Fruit fly (Drosophila melanogaster) whole organism, wandering third instar larva: ENCODE results near the gene nonA.

Source experiments
- Abd-B ChIP-seq: fragments of >200 bp; optimal IDR thresholded peaks from 2 replicates; lab custom pipeline; 2017; ENCODE audit warnings: missing biosample characterization, missing genetic modification characterization
- CG32264 ChIP-seq: fragments of 200-800 bp; sonication (Bioruptor generic); optimal IDR thresholded peaks from 2 replicates; lab custom pipeline; 2016; ENCODE audit warnings: missing biosample characterization, missing genetic modification characterization
- CG9705 ChIP-seq: fragments of 200-800 bp; sonication (Bioruptor generic); optimal IDR thresholded peaks from 2 replicates; lab custom pipeline; 2018; ENCODE audit warnings: missing biosample characterization, mild to moderate bottlenecking, missing genetic modification characterization
- CrebA ChIP-seq: fragments of 200-800 bp; sonication (Bioruptor generic); optimal IDR thresholded peaks from 2 replicates; lab custom pipeline; 2016; ENCODE audit warnings: missing biosample characterization, mild to moderate bottlenecking, missing genetic modification characterization, borderline replicate concordance
- Dfd ChIP-seq: fragments of >200 bp; optimal IDR thresholded peaks from 2 replicates; lab custom pipeline; 2017; ENCODE audit warnings: missing biosample characterization, missing genetic modification characterization
- Dif ChIP-seq: fragments of 200-275, 200-300 bp; sonication (Bioruptor generic); optimal IDR thresholded peaks from 2 replicates; lab custom pipeline; 2018; ENCODE audit warnings: missing biosample characterization, missing genetic modification characterization; ENCODE audit not compliant: partially characterized antibody
- GATAd ChIP-seq: sonication (Bioruptor generic); optimal IDR thresholded peaks from 2 replicates; lab custom pipeline; 2016; ENCODE audit warnings: missing biosample characterization, missing genetic modification characterization
- HLH106 ChIP-seq: fragments of 200-800 bp; optimal IDR thresholded peaks from 3 replicates; lab custom pipeline; 2019; ENCODE audit warnings: missing biosample characterization, mild to moderate bottlenecking, missing genetic modification characterization, moderate library complexity
- Hnf4 ChIP-seq: fragments of 200-800 bp; sonication (Bioruptor generic); optimal IDR thresholded peaks from 2 replicates; lab custom pipeline; 2016; ENCODE audit warnings: missing biosample characterization, mild to moderate bottlenecking, missing genetic modification characterization
- Hr78 ChIP-seq: fragments of >200 bp; optimal IDR thresholded peaks from 2 replicates; lab custom pipeline; 2017; ENCODE audit warnings: missing biosample characterization, missing genetic modification characterization
- Hr83 ChIP-seq: fragments of 200-300 bp; sonication (Bioruptor generic); optimal IDR thresholded peaks from 2 replicates; lab custom pipeline; 2016; ENCODE audit warnings: missing biosample characterization, mild to moderate bottlenecking, missing genetic modification characterization, moderate library complexity; ENCODE audit not compliant: poor library complexity, severe bottlenecking
- Jra ChIP-seq: sonication (Bioruptor generic); optimal IDR thresholded peaks from 2 replicates; lab custom pipeline; 2016; ENCODE audit warnings: missing biosample characterization, missing genetic modification characterization
- Mio ChIP-seq: sonication (Bioruptor generic); optimal IDR thresholded peaks from 2 replicates; lab custom pipeline; 2016; ENCODE audit warnings: missing biosample characterization, missing genetic modification characterization
- Myc ChIP-seq: fragments of >200 bp; optimal IDR thresholded peaks from 2 replicates; lab custom pipeline; 2017
- N ChIP-seq: fragments of >200 bp; optimal IDR thresholded peaks from 2 replicates; lab custom pipeline; 2018; ENCODE audit warnings: missing biosample characterization, missing external identifiers, missing genetic modification characterization
- OdsH ChIP-seq: fragments of 200-800 bp; sonication (Bioruptor generic); optimal IDR thresholded peaks from 2 replicates; lab custom pipeline; 2016; ENCODE audit warnings: missing biosample characterization, mild to moderate bottlenecking, missing genetic modification characterization
- Rel ChIP-seq, 2 experiments: fragments of 200-800 bp; sonication (Bioruptor generic) in 1 of 2; optimal IDR thresholded peaks; 2 replicates in 1 of 2; 3 replicates in 1 of 2; lab custom pipeline; 2016 to 2019; ENCODE audit warnings: mild to moderate bottlenecking in 2 of 2, missing biosample characterization in 2 of 2, missing genetic modification characterization in 2 of 2, moderate library complexity in 1 of 2
- Sp1 ChIP-seq: fragments of 200-800 bp; sonication (Bioruptor generic); optimal IDR thresholded peaks from 3 replicates; lab custom pipeline; 2019; ENCODE audit warnings: missing biosample characterization, mild to moderate bottlenecking, missing genetic modification characterization, moderate library complexity
- Vsx2 ChIP-seq: fragments of 200-300, 225-300 bp; sonication (Bioruptor generic); optimal IDR thresholded peaks from 2 replicates; lab custom pipeline; 2018; ENCODE audit warnings: missing biosample characterization, missing genetic modification characterization; ENCODE audit not compliant: partially characterized antibody
- br ChIP-seq: fragments of 200-800 bp; sonication (Bioruptor generic); optimal IDR thresholded peaks from 2 replicates; lab custom pipeline; 2016; ENCODE audit warnings: missing biosample characterization, missing genetic modification characterization
- brk ChIP-seq: fragments of 200-800 bp; sonication (Bioruptor generic); optimal IDR thresholded peaks from 2 replicates; lab custom pipeline; 2016; ENCODE audit warnings: missing biosample characterization, mild to moderate bottlenecking, missing genetic modification characterization
- dl ChIP-seq, 2 experiments: fragments of 175-275, 200-275 bp in 1 of 2; fragments of 200-275 bp in 1 of 2; sonication (Bioruptor generic); optimal IDR thresholded peaks; lab custom pipeline; 2018; ENCODE audit warnings: mild to moderate bottlenecking in 2 of 2, missing biosample characterization in 2 of 2, missing genetic modification characterization in 2 of 2, moderate library complexity in 2 of 2; ENCODE audit not compliant: partially characterized antibody in 2 of 2, insufficient read depth in 1 of 2
- dmrt93B ChIP-seq: fragments of 200-800 bp; sonication (Bioruptor generic); optimal IDR thresholded peaks from 2 replicates; lab custom pipeline; 2018; ENCODE audit warnings: missing biosample characterization, mild to moderate bottlenecking, missing genetic modification characterization
- dsf ChIP-seq: sonication (Bioruptor generic); optimal IDR thresholded peaks from 2 replicates; lab custom pipeline; 2016; ENCODE audit warnings: missing biosample characterization, missing genetic modification characterization, borderline replicate concordance
- ey ChIP-seq: fragments of 200-800 bp; sonication (Bioruptor generic); optimal IDR thresholded peaks from 2 replicates; lab custom pipeline; 2016; ENCODE audit warnings: missing biosample characterization, missing genetic modification characterization
- foxo ChIP-seq, 2 experiments: fragments of 200-800 bp; sonication (Bioruptor generic); optimal IDR thresholded peaks; 2 replicates in 1 of 2; 3 replicates in 1 of 2; lab custom pipeline; 2016 to 2017; ENCODE audit warnings: missing biosample characterization in 2 of 2, missing genetic modification characterization in 2 of 2
- fru ChIP-seq: fragments of 200-800 bp; sonication (Bioruptor generic); optimal IDR thresholded peaks from 3 replicates; lab custom pipeline; 2016; ENCODE audit warnings: missing biosample characterization, mild to moderate bottlenecking, missing genetic modification characterization
- h ChIP-seq: fragments of 200-800 bp; sonication (Bioruptor generic); optimal IDR thresholded peaks from 3 replicates; lab custom pipeline; 2016; ENCODE audit warnings: missing biosample characterization, mild to moderate bottlenecking, missing genetic modification characterization
- jim ChIP-seq: fragments of 175-275, 200-325 bp; sonication (Bioruptor generic); optimal IDR thresholded peaks from 2 replicates; lab custom pipeline; 2016; ENCODE audit warnings: missing biosample characterization, mild to moderate bottlenecking, missing genetic modification characterization
- lola ChIP-seq: fragments of >200 bp; optimal IDR thresholded peaks from 2 replicates; lab custom pipeline; 2017; ENCODE audit warnings: missing biosample characterization, missing genetic modification characterization
- pan ChIP-seq: fragments of >200 bp; optimal IDR thresholded peaks from 2 replicates; lab custom pipeline; 2017
- psq ChIP-seq: fragments of 200-800 bp; sonication (Bioruptor generic); optimal IDR thresholded peaks from 3 replicates; lab custom pipeline; 2017; ENCODE audit warnings: missing biosample characterization, mild to moderate bottlenecking, missing genetic modification characterization, moderate library complexity
- rgr ChIP-seq: fragments of 200-800 bp; sonication (Bioruptor generic); optimal IDR thresholded peaks from 3 replicates; lab custom pipeline; 2016; ENCODE audit warnings: missing biosample characterization, mild to moderate bottlenecking, missing genetic modification characterization
- sage ChIP-seq: fragments of 200-800 bp; sonication (Bioruptor generic); optimal IDR thresholded peaks from 2 replicates; lab custom pipeline; 2016; ENCODE audit warnings: missing biosample characterization, mild to moderate bottlenecking, missing genetic modification characterization
- sv ChIP-seq: fragments of 200-800 bp; sonication (Bioruptor generic); optimal IDR thresholded peaks from 3 replicates; lab custom pipeline; 2016; ENCODE audit warnings: missing biosample characterization, missing genetic modification characterization
- tai ChIP-seq: sonication (Bioruptor generic); optimal IDR thresholded peaks from 2 replicates; lab custom pipeline; 2016; ENCODE audit warnings: missing biosample characterization, missing genetic modification characterization
- usp ChIP-seq: fragments of >200 bp; optimal IDR thresholded peaks from 2 replicates; lab custom pipeline; 2017; ENCODE audit warnings: missing biosample characterization, missing genetic modification characterization
- woc ChIP-seq: sonication (Bioruptor generic); optimal IDR thresholded peaks from 2 replicates; lab custom pipeline; 2016; ENCODE audit warnings: missing biosample characterization, mild to moderate bottlenecking, missing genetic modification characterization

nonA gene

dm6 chrX:16332615-16333288 is 28.6 kb upstream of the nonA start:
- no peak for TF ChIP-seq Hr78 (GFP tag; lab: Kevin White, UChicago)
- no peak for TF ChIP-seq Abd-B (GFP tag; lab: Kevin White, UChicago)
- peak; percentile 69 to 75 for TF ChIP-seq dl (GFP tag; optimal IDR thresholded peaks at IDR 0.05; lab: Kevin White, UChicago; ENCODE audit: insufficient read depth in 1 of 2, partially characterized antibody in 2 of 2)
- TF ChIP-seq sage: peak; percentile 86
- peak; percentile 96 for TF ChIP-seq CG9705
- peak; percentile 95 for TF ChIP-seq h (GFP tag; lab: Kevin White, UChicago)
- TF ChIP-seq Vsx2 (GFP tag; lab: Kevin White, UChicago): no peak
- peak; percentile 96 for TF ChIP-seq ey (GFP tag; lab: Kevin White, UChicago)
- peak; percentile 95 for TF ChIP-seq rgr (GFP tag; lab: Kevin White, UChicago)
- peak; percentile 92 for TF ChIP-seq sv (GFP tag; lab: Kevin White, UChicago)
- peak; percentile 77 for TF ChIP-seq Hnf4 (GFP tag; lab: Kevin White, UChicago)
- TF ChIP-seq CrebA: no peak
- no peak for TF ChIP-seq Myc (lab: Kevin White, UChicago)
- TF ChIP-seq br (GFP tag; lab: Kevin White, UChicago): peak; percentile 95
- TF ChIP-seq dsf (GFP tag; lab: Kevin White, UChicago): peak; percentile 54
- TF ChIP-seq Jra (GFP tag; lab: Kevin White, UChicago): peak; percentile 84
- TF ChIP-seq lola (GFP tag; lab: Kevin White, UChicago): no peak
- peak; percentile 49 to 95 for TF ChIP-seq foxo (GFP tag; optimal IDR thresholded peaks at IDR 0.05; lab: Kevin White, UChicago)
- TF ChIP-seq HLH106 (tag; lab: Kevin White, UChicago): peak; percentile 97
- TF ChIP-seq GATAd (GFP tag; lab: Kevin White, UChicago): no peak
- TF ChIP-seq Hr83: no peak
- peak; percentile 67 for TF ChIP-seq brk (GFP tag; lab: Kevin White, UChicago)
- TF ChIP-seq dmrt93B (GFP tag; lab: Kevin White, UChicago): peak; percentile 96
- TF ChIP-seq pan (lab: Kevin White, UChicago): no peak
- peak; percentile 75 for TF ChIP-seq Rel (GFP tag; optimal IDR thresholded peaks at IDR 0.05; lab: Kevin White, UChicago)
- TF ChIP-seq Rel (tag; optimal IDR thresholded peaks at IDR 0.05; lab: Kevin White, UChicago): peak; percentile 79
- TF ChIP-seq Dfd (GFP tag; lab: Kevin White, UChicago): no peak
- TF ChIP-seq OdsH (GFP tag; lab: Kevin White, UChicago): peak; percentile 92
- TF ChIP-seq Sp1: peak; percentile 99
- no peak for TF ChIP-seq usp (GFP tag; lab: Kevin White, UChicago)
- TF ChIP-seq fru (GFP tag; lab: Kevin White, UChicago): peak; percentile 97
- TF ChIP-seq N (GFP tag; lab: Kevin White, UChicago): no peak
- no peak for TF ChIP-seq jim (GFP tag; lab: Kevin White, UChicago)
- TF ChIP-seq CG32264: peak; percentile 87
- TF ChIP-seq tai: no peak
- TF ChIP-seq woc (GFP tag; lab: Kevin White, UChicago): peak; percentile 91
- peak; percentile 81 for TF ChIP-seq Dif (GFP tag; lab: Kevin White, UChicago)
- TF ChIP-seq psq (GFP tag; lab: Kevin White, UChicago): peak; percentile 90
- peak; percentile 60 for TF ChIP-seq Mio (GFP tag; lab: Kevin White, UChicago)

DNA sequence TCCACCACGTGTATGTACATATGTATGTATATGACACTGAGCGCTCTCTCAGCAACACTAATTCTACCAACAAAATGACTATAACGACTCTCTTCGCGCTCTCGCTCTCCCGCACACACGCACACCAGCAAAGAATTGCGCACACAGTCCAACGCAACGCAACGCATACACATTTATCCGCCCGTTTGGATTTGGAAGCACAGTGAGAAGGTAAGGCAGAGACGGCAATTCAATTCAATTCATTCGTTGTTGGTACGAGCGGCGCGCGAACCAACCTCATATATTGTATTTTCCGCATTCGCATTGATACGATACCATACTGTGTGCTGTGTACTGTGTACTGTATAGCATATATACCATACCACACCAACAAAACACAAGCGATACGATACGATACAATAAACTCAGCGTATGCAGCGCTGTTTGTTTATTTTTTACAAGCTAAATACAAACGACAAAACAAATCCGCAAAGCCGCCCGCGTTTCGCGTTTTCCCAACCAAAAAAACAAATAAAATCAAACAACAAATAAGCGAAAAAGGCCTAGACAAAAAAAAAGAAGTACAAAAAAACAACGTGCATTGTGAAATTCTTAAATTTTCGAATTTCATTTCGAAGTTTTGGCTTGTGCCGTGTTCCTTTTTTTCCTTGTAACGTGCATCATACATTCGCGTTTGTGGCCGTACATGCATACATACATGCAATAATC is 27.8 kb upstream of the nonA start, which contains the start of the genes CG9921 and Dsp1:
CG9921 (minus strand) TSS at position 167 of the 708 bp plus-strand sequence.
Dsp1 (plus strand) TSS at position 179 of the 708 bp plus-strand sequence.
- TF ChIP-seq dl (GFP tag; optimal IDR thresholded peaks at IDR 0.05; lab: Kevin White, UChicago; ENCODE audit: insufficient read depth in 1 of 2, partially characterized antibody in 2 of 2) (peak; percentile 76 to 83), Dif (GFP tag; lab: Kevin White, UChicago) (peak; percentile 90), h (GFP tag; lab: Kevin White, UChicago) (no peak), psq (GFP tag; lab: Kevin White, UChicago) (no peak), tai (no peak), Hnf4 (GFP tag; lab: Kevin White, UChicago) (peak; percentile 13), Myc (lab: Kevin White, UChicago) (no peak), Rel (GFP tag; optimal IDR thresholded peaks at IDR 0.05; lab: Kevin White, UChicago) (peak; percentile 57), Rel (tag; optimal IDR thresholded peaks at IDR 0.05; lab: Kevin White, UChicago) (peak; percentile 43), rgr (GFP tag; lab: Kevin White, UChicago) (no peak), woc (GFP tag; lab: Kevin White, UChicago) (no peak), Dfd (GFP tag; lab: Kevin White, UChicago) (no peak), CG9705 (no peak), CG32264 (no peak), ey (GFP tag; lab: Kevin White, UChicago) (no peak), fru (GFP tag; lab: Kevin White, UChicago) (peak; percentile 2), Hr83 (peak; percentile 61), Vsx2 (GFP tag; lab: Kevin White, UChicago) (peak; percentile 63), Sp1 (no peak), lola (GFP tag; lab: Kevin White, UChicago) (no peak), N (GFP tag; lab: Kevin White, UChicago) (peak; percentile 62), sage (peak; percentile 22), HLH106 (tag; lab: Kevin White, UChicago) (no peak), Hr78 (GFP tag; lab: Kevin White, UChicago) (no peak), br (GFP tag; lab: Kevin White, UChicago) (no peak), brk (GFP tag; lab: Kevin White, UChicago) (no peak), Mio (GFP tag; lab: Kevin White, UChicago) (no peak), Jra (GFP tag; lab: Kevin White, UChicago) (peak; percentile 0), dmrt93B (GFP tag; lab: Kevin White, UChicago) (no peak), GATAd (GFP tag; lab: Kevin White, UChicago) (no peak), usp (GFP tag; lab: Kevin White, UChicago) (no peak), sv (GFP tag; lab: Kevin White, UChicago) (no peak), pan (lab: Kevin White, UChicago) (no peak), OdsH (GFP tag; lab: Kevin White, UChicago) (no peak), CrebA (no peak), jim (GFP tag; lab: Kevin White, UChicago) (no peak), Abd-B (GFP tag; lab: Kevin White, UChicago) (no peak), foxo (GFP tag; optimal IDR thresholded peaks at IDR 0.05; lab: Kevin White, UChicago) (no peak)
